Worm (Caenorhabditis elegans): ENCODE measurements around the gene exo-1.

The exo-1 gene

ce11 chrIII:13411202-13411601, 12.1 kb upstream of the exo-1 start:
- TF ChIP-seq lsy-2 (tag; optimal IDR thresholded peaks at IDR 0.05) (no peak), lin-35 (GFP tag; optimal IDR thresholded peaks at IDR 0.05) (peak in 1 of 2 experiments; percentile 10)

DNA sequence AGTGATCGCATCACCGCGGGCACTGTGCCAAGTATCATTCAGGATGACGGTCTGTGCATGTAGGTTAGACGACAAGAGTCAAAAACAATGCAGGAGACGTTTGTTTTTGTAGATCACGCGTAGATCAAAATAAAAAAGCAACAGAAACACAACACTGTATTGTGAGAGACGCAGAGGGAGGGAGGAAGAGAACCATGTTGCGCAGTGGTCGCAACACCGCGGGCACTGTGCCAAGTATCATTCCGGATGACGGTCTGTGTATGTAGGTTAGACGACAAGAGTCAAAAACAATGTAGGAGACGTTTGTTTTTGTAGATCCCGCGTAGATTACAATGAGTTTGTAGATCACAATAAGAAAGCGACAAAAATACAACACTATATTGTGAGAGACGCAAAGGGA, 4.3 kb upstream of the exo-1 start:
- TF ChIP-seq snpc-4 (tag; optimal IDR thresholded peaks at IDR 0.05), result no peak
- TF ChIP-seq alr-1 (tag; optimal IDR thresholded peaks at IDR 0.05; ENCODE audit: borderline replicate concordance), result no peak
- no peak for TF ChIP-seq nhr-47 (tag; optimal IDR thresholded peaks at IDR 0.05)

ce11 chrIII:13426036-13426435, 2.7 kb downstream of the exo-1 start, which contains the start of gene cope-1:
TSS of gene cope-1 (plus strand) at chrIII:13426264.
- no peak for TF ChIP-seq nhr-12 (tag; optimal IDR thresholded peaks at IDR 0.05)
- no peak for TF ChIP-seq ceh-90 (tag; optimal IDR thresholded peaks at IDR 0.05)
- TF ChIP-seq nhr-28 (tag; optimal IDR thresholded peaks at IDR 0.05), result no peak
- TF ChIP-seq ceh-8 (GFP tag; optimal IDR thresholded peaks at IDR 0.05), result no peak
- peak; percentile 44 for TF ChIP-seq snu-23 (GFP tag; optimal IDR thresholded peaks at IDR 0.05)
- TF ChIP-seq lin-13 (GFP tag; optimal IDR thresholded peaks at IDR 0.05), result no peak
- no peak for TF ChIP-seq zag-1 (tag; optimal IDR thresholded peaks at IDR 0.05)
- peak; percentile 30 for TF ChIP-seq nhr-71 (tag; optimal IDR thresholded peaks at IDR 0.05)
- TF ChIP-seq swsn-7 (tag; optimal IDR thresholded peaks at IDR 0.05), result peak; percentile 11
- no peak for TF ChIP-seq aha-1 (tag; optimal IDR thresholded peaks at IDR 0.05)
- no peak for TF ChIP-seq skn-1 (tag; optimal IDR thresholded peaks at IDR 0.05)
- peak; percentile 27 to 61 (median 53) for TF ChIP-seq dpl-1 (GFP tag; optimal IDR thresholded peaks at IDR 0.05)
- TF ChIP-seq pag-3 (tag; optimal IDR thresholded peaks at IDR 0.05; ENCODE audit: borderline replicate concordance, insufficient read depth), result no peak
- TF ChIP-seq alr-1 (tag; optimal IDR thresholded peaks at IDR 0.05; ENCODE audit: borderline replicate concordance), result no peak
- no peak for TF ChIP-seq mdl-1 (tag; optimal IDR thresholded peaks at IDR 0.05)
- no peak for TF ChIP-seq ces-1 (GFP tag; optimal IDR thresholded peaks at IDR 0.05)
- peak; percentile 32 for TF ChIP-seq mep-1 (tag; optimal IDR thresholded peaks at IDR 0.05)
- TF ChIP-seq lin-35 (GFP tag; optimal IDR thresholded peaks at IDR 0.05), result peak; percentile 49 to 55
- TF ChIP-seq F16B12.6 (tag; optimal IDR thresholded peaks at IDR 0.05), result peak; percentile 81
- TF ChIP-seq ets-5 (GFP tag; IDR thresholded peaks at IDR 0.05), result no peak
- no peak for TF ChIP-seq sup-37 (GFP tag; optimal IDR thresholded peaks at IDR 0.05)
- TF ChIP-seq lsy-2 (tag; optimal IDR thresholded peaks at IDR 0.05), result peak; percentile 22 to 69
- peak; percentile 47 for TF ChIP-seq blmp-1 (tag; optimal IDR thresholded peaks at IDR 0.05)
- TF ChIP-seq pqm-1 (tag; optimal IDR thresholded peaks at IDR 0.05), result no peak
- TF ChIP-seq nhr-77 (tag; optimal IDR thresholded peaks at IDR 0.05), result no peak
- no peak for TF ChIP-seq ama-1 (optimal IDR thresholded peaks at IDR 0.05)
- TF ChIP-seq aly-2 (tag; optimal IDR thresholded peaks at IDR 0.05), result no peak
- peak; percentile 27 to 54 for TF ChIP-seq efl-1 (optimal IDR thresholded peaks at IDR 0.05)
- peak; percentile 61 to 92 for TF ChIP-seq efl-1 (GFP tag; optimal IDR thresholded peaks at IDR 0.05 in 1 of 2)
- no peak for TF ChIP-seq snpc-4 (tag; optimal IDR thresholded peaks at IDR 0.05)
- TF ChIP-seq nhr-90 (tag; optimal IDR thresholded peaks at IDR 0.05; ENCODE audit: poor library complexity), result no peak
- TF ChIP-seq vab-15 (tag; optimal IDR thresholded peaks at IDR 0.05), result no peak
- TF ChIP-seq C04F5.9 (tag; optimal IDR thresholded peaks at IDR 0.05), result no peak
- peak; percentile 20 for TF ChIP-seq xbp-1 (tag; optimal IDR thresholded peaks at IDR 0.05)
- TF ChIP-seq C34B4.2 (tag; optimal IDR thresholded peaks at IDR 0.05), result no peak
- TF ChIP-seq ceh-82 (tag; optimal IDR thresholded peaks at IDR 0.05), result peak in 1 of 3 experiments; percentile 14
- no peak for TF ChIP-seq efl-3 (GFP tag; optimal IDR thresholded peaks at IDR 0.05)
- no peak for TF ChIP-seq fkh-4 (tag; optimal IDR thresholded peaks at IDR 0.05; ENCODE audit: borderline replicate concordance)
- no peak for TF ChIP-seq hlh-17 (GFP tag; optimal IDR thresholded peaks at IDR 0.05; ENCODE audit: borderline replicate concordance)
- no peak for TF ChIP-seq jun-1 (tag; optimal IDR thresholded peaks at IDR 0.05)
- no peak for TF ChIP-seq irx-1 (tag; optimal IDR thresholded peaks at IDR 0.05)
- no peak for TF ChIP-seq ztf-11 (tag; optimal IDR thresholded peaks at IDR 0.05)
- no peak for TF ChIP-seq mef-2 (tag; optimal IDR thresholded peaks at IDR 0.05)
- TF ChIP-seq isw-1 (GFP tag; IDR thresholded peaks at IDR 0.05), result no peak
- no peak for TF ChIP-seq unc-98 (GFP tag; IDR thresholded peaks at IDR 0.05)
- no peak for TF ChIP-seq fkh-10 (GFP tag; optimal IDR thresholded peaks at IDR 0.05)
- no peak for TF ChIP-seq nhr-76 (tag; optimal IDR thresholded peaks at IDR 0.05)
- peak; percentile 43 for TF ChIP-seq nhr-47 (tag; optimal IDR thresholded peaks at IDR 0.05)
- no peak for TF ChIP-seq pax-3 (tag; optimal IDR thresholded peaks at IDR 0.05)
